Worm (Caenorhabditis elegans) whole organism, L3 larva: ENCODE measurements around the gene xbx-3.

Source experiments
- R02D3.7 ChIP-seq: fragments of 150-350 bp; optimal IDR thresholded peaks from 2 replicates; lab custom pipeline; 2014; ENCODE audit warnings: missing biosample characterization, missing genetic modification characterization
- ZK546.5 ChIP-seq: sonication (generic microtip); optimal IDR thresholded peaks from 2 replicates; lab custom pipeline; 2017; ENCODE audit warnings: missing biosample characterization, missing genetic modification characterization
- ceh-28 ChIP-seq: fragments of 150-350 bp; optimal IDR thresholded peaks from 2 replicates; lab custom pipeline; 2014; ENCODE audit warnings: missing biosample characterization, missing genetic modification reagents, missing genetic modification characterization
- ceh-82 ChIP-seq: fragments of 150-350 bp; optimal IDR thresholded peaks from 2 replicates; lab custom pipeline; 2014; ENCODE audit warnings: missing biosample characterization, missing genetic modification characterization
- ceh-9 ChIP-seq: sonication (generic microtip); optimal IDR thresholded peaks from 2 replicates; lab custom pipeline; 2018; ENCODE audit warnings: missing biosample characterization, missing genetic modification characterization
- fos-1 ChIP-seq: fragments of 150-350 bp; optimal IDR thresholded peaks from 2 replicates; lab custom pipeline; 2014; ENCODE audit warnings: missing biosample characterization, missing genetic modification characterization
- nhr-23 ChIP-seq: fragments of 150-350 bp; optimal IDR thresholded peaks from 2 replicates; lab custom pipeline; 2014; ENCODE audit warnings: missing biosample characterization, missing genetic modification reagents, missing genetic modification characterization
- nhr-77 ChIP-seq: fragments of 150-350 bp; optimal IDR thresholded peaks from 2 replicates; lab custom pipeline; 2014; ENCODE audit warnings: missing biosample characterization, missing genetic modification characterization
- skn-1 ChIP-seq: fragments of 150-350 bp; optimal IDR thresholded peaks from 2 replicates; lab custom pipeline; 2014; ENCODE audit warnings: missing biosample characterization, missing genetic modification characterization
- snpc-4 ChIP-seq: fragments of 150-350 bp; optimal IDR thresholded peaks from 2 replicates; lab custom pipeline; 2014; ENCODE audit warnings: missing biosample characterization, missing genetic modification characterization
- tbx-2 ChIP-seq: sonication (generic microtip); optimal IDR thresholded peaks from 2 replicates; lab custom pipeline; 2016; ENCODE audit warnings: mild to moderate bottlenecking, missing genetic modification characterization, missing compliant biosample characterization
- zag-1 ChIP-seq: fragments of 150-350 bp; optimal IDR thresholded peaks from 2 replicates; lab custom pipeline; 2014; ENCODE audit warnings: missing biosample characterization, missing genetic modification characterization

ce11 chrIII:10056033-10056432 lies 20.3 kb downstream of the xbx-3 start, which contains the start of gene T16G12.10:
- no peak for TF ChIP-seq skn-1 (tag; lab: Kevin White, UChicago)
- no peak for TF ChIP-seq fos-1 (tag; lab: Kevin White, UChicago)
- no peak for TF ChIP-seq ceh-9 (tag; lab: Kevin White, UChicago)
- TF ChIP-seq R02D3.7, result no peak
- TF ChIP-seq ceh-28 (tag; lab: Kevin White, UChicago), result no peak
- no peak for TF ChIP-seq snpc-4 (tag; lab: Kevin White, UChicago)
- no peak for TF ChIP-seq ZK546.5 (tag; lab: Kevin White, UChicago)
- no peak for TF ChIP-seq zag-1 (tag; lab: Kevin White, UChicago)
- no peak for TF ChIP-seq nhr-23 (tag; lab: Kevin White, UChicago)
- no peak for TF ChIP-seq ceh-82 (tag; lab: Kevin White, UChicago)
- TF ChIP-seq tbx-2 (tag; lab: Kevin White, UChicago), result no peak
- TF ChIP-seq nhr-77 (tag; lab: Kevin White, UChicago), result no peak
